Worm (Caenorhabditis elegans): ENCODE data around the gene srz-15.

ce11 chrIV:12897146-12897545 is 18.4 kb upstream of the srz-15 start:
- TF ChIP-seq ceh-8 (GFP tag; optimal IDR thresholded peaks at IDR 0.05), result no peak
- no peak for TF ChIP-seq lin-15B (tag; optimal IDR thresholded peaks at IDR 0.05)
- TF ChIP-seq tbx-2 (tag; optimal IDR thresholded peaks at IDR 0.05), result no peak
- no peak for TF ChIP-seq unc-62 (GFP tag; optimal IDR thresholded peaks at IDR 0.05)
- TF ChIP-seq mdl-1 (tag; optimal IDR thresholded peaks at IDR 0.05), result no peak
- TF ChIP-seq nhr-76 (tag; optimal IDR thresholded peaks at IDR 0.05), result no peak
- no peak for TF ChIP-seq zag-1 (tag; optimal IDR thresholded peaks at IDR 0.05)
- TF ChIP-seq sup-37 (GFP tag; optimal IDR thresholded peaks at IDR 0.05), result no peak
- no peak for TF ChIP-seq ztf-4 (tag; optimal IDR thresholded peaks at IDR 0.05)
- no peak for TF ChIP-seq efl-1 (optimal IDR thresholded peaks at IDR 0.05)
- no peak for TF ChIP-seq efl-1 (GFP tag; optimal IDR thresholded peaks at IDR 0.05 in 1 of 2)
- no peak for TF ChIP-seq mep-1 (tag; optimal IDR thresholded peaks at IDR 0.05)
- TF ChIP-seq vab-15 (tag; optimal IDR thresholded peaks at IDR 0.05), result no peak
- TF ChIP-seq alr-1 (tag; optimal IDR thresholded peaks at IDR 0.05; ENCODE audit: borderline replicate concordance), result no peak

Measured in whole organism, L1 larva.